Fruit fly (Drosophila melanogaster): Measurements from ENCODE around the gene kis.

- no peak for TF ChIP-seq Sin3A (optimal IDR thresholded peaks at IDR 0.05)
- TF ChIP-seq psq (optimal IDR thresholded peaks at IDR 0.05), result no peak
- no peak for TF ChIP-seq Myc (optimal IDR thresholded peaks at IDR 0.05)
Observed at dm6 chr2L:228246-228645, 22.4 kb downstream of the kis start.
